Worm (Caenorhabditis elegans) whole organism, midembryonic: ENCODE data around the gene sru-44.

Source experiments
- T22C8.4 ChIP-seq: fragments of 200-800 bp; sonication (Bioruptor generic); IDR thresholded peaks from 2 replicates; pipeline ENCODE4 v1.3.6; 2022; ENCODE audit warnings: missing genetic modification characterization, missing compliant biosample characterization
- cog-1 ChIP-seq: sonication (generic microtip); optimal IDR thresholded peaks from 2 replicates; lab custom pipeline; 2016; ENCODE audit warnings: missing genetic modification characterization, missing compliant biosample characterization
- flt-1 ChIP-seq: fragments of 200-800 bp; sonication (Bioruptor generic); IDR thresholded peaks from 2 replicates; pipeline ENCODE4 v1.3.6; 2022; ENCODE audit warnings: missing genetic modification characterization, missing compliant biosample characterization
- med-1 ChIP-seq: sonication (generic microtip); optimal IDR thresholded peaks from 2 replicates; lab custom pipeline; 2017; ENCODE audit warnings: missing genetic modification characterization, mild to moderate bottlenecking, missing compliant biosample characterization, antibody characterized with exemption, missing genetic modification reagents; ENCODE audit not compliant: insufficient read depth
- ref-1 ChIP-seq: fragments of 200-800 bp; sonication (Bioruptor generic); conservative IDR thresholded peaks from 2 replicates; pipeline ENCODE4 v1.3.6; 2022; ENCODE audit warnings: missing genetic modification reagents, missing genetic modification characterization, missing compliant biosample characterization
- tab-1 ChIP-seq: fragments of 200-800 bp; sonication (Bioruptor generic); IDR thresholded peaks from 2 replicates; pipeline ENCODE4 v1.3.6; 2022; ENCODE audit warnings: missing genetic modification characterization, missing compliant biosample characterization
- ztf-23 ChIP-seq: fragments of 200-800 bp; sonication (Bioruptor generic); IDR thresholded peaks from 2 replicates; pipeline ENCODE4 v1.3.6; 2022; ENCODE audit warnings: missing genetic modification reagents, missing genetic modification characterization, missing compliant biosample characterization
- ztf-29 ChIP-seq: fragments of 200-800 bp; sonication (Bioruptor generic); IDR thresholded peaks from 2 replicates; pipeline ENCODE4 v1.3.6; 2022; ENCODE audit warnings: missing genetic modification reagents, missing genetic modification characterization, missing compliant biosample characterization

DNA sequence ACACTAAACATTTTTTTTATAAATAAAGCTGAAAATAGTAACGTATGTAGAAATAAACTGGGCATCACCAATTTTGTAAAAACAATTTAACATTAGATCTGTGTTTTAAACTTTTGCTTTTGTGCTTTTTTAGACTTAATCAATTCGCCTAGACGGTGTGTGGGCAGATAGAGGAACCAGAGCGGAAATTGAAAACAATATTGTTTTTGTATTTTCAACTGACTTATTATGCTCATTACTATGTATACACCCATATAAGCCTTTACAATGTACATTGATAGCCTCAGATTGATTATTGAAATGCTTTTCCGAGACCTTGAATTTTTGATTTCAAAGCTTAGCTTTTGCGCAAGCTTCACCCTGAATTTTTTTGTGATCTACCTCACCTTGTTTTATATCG lies 37.8 kb downstream of the sru-44 start, which contains the start of gene str-73:
- no peak for TF ChIP-seq med-1 (GFP tag; lab: Kevin White, UChicago)
- no peak for TF ChIP-seq ztf-29 (GFP tag; lab: Robert Waterston, UW)
- TF ChIP-seq flt-1 (GFP tag; lab: Robert Waterston, UW): no peak
- TF ChIP-seq tab-1 (GFP tag; lab: Robert Waterston, UW): no peak
- TF ChIP-seq ref-1 (GFP tag; lab: Robert Waterston, UW): no peak
- TF ChIP-seq ztf-23 (GFP tag; lab: Robert Waterston, UW): no peak
- TF ChIP-seq cog-1 (tag; lab: Kevin White, UChicago): no peak
- TF ChIP-seq T22C8.4 (GFP tag; lab: Robert Waterston, UW): no peak
